Worm (Caenorhabditis elegans) whole organism, midembryonic: ENCODE results near the gene elt-2.

Source experiments
- T22C8.4 ChIP-seq: fragments of 200-800 bp; sonication (Bioruptor generic); IDR thresholded peaks from 2 replicates; pipeline ENCODE4 v1.3.6; 2022; ENCODE audit warnings: missing genetic modification characterization, missing compliant biosample characterization
- flt-1 ChIP-seq: fragments of 200-800 bp; sonication (Bioruptor generic); IDR thresholded peaks from 2 replicates; pipeline ENCODE4 v1.3.6; 2022; ENCODE audit warnings: missing genetic modification characterization, missing compliant biosample characterization
- klf-2 ChIP-seq: fragments of 200-800 bp; sonication (Bioruptor generic); conservative IDR thresholded peaks from 2 replicates; pipeline ENCODE4 v1.3.6; 2022; ENCODE audit warnings: missing genetic modification reagents, missing genetic modification characterization, missing compliant biosample characterization
- med-1 ChIP-seq: sonication (generic microtip); optimal IDR thresholded peaks from 2 replicates; lab custom pipeline; 2017; ENCODE audit warnings: missing genetic modification characterization, mild to moderate bottlenecking, missing compliant biosample characterization, antibody characterized with exemption, missing genetic modification reagents; ENCODE audit not compliant: insufficient read depth
- ref-1 ChIP-seq: fragments of 200-800 bp; sonication (Bioruptor generic); conservative IDR thresholded peaks from 2 replicates; pipeline ENCODE4 v1.3.6; 2022; ENCODE audit warnings: missing genetic modification reagents, missing genetic modification characterization, missing compliant biosample characterization
- tab-1 ChIP-seq: fragments of 200-800 bp; sonication (Bioruptor generic); IDR thresholded peaks from 2 replicates; pipeline ENCODE4 v1.3.6; 2022; ENCODE audit warnings: missing genetic modification characterization, missing compliant biosample characterization
- ztf-23 ChIP-seq: fragments of 200-800 bp; sonication (Bioruptor generic); IDR thresholded peaks from 2 replicates; pipeline ENCODE4 v1.3.6; 2022; ENCODE audit warnings: missing genetic modification reagents, missing genetic modification characterization, missing compliant biosample characterization
- ztf-29 ChIP-seq: fragments of 200-800 bp; sonication (Bioruptor generic); IDR thresholded peaks from 2 replicates; pipeline ENCODE4 v1.3.6; 2022; ENCODE audit warnings: missing genetic modification reagents, missing genetic modification characterization, missing compliant biosample characterization

DNA sequence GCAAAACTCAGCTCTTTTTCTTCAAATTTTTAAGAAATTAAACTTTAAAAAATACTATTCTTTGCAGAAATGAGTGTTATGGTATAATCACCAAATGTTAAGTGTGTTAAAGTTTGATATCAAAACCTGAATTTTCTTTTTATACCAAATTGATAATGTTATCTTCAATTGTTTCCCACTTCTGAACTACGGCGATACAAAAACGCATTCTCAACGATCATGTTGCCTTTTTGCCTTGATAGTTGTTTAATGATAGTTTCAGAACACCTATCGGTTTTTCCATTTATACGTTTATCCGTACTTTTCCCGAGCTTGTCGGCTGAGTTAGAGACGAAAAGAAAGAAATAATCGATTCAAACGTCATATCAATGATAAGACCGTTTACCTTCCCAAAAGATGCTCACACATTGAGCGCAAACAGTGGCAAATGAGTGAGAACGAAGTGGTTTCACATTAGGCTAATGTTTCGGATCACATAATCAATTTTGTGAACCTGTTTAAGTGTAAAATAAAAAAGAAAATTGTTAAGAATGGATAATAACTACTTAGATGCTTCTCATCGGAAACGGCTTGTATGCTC, 6.0 kb upstream of the elt-2 start, which contains the start of gene elt-4:
- no peak for TF ChIP-seq klf-2 (GFP tag; lab: Robert Waterston, UW)
- no peak for TF ChIP-seq ztf-29 (GFP tag; lab: Robert Waterston, UW)
- TF ChIP-seq med-1 (GFP tag; lab: Kevin White, UChicago), result no peak
- no peak for TF ChIP-seq tab-1 (GFP tag; lab: Robert Waterston, UW)
- TF ChIP-seq flt-1 (GFP tag; lab: Robert Waterston, UW), result no peak
- no peak for TF ChIP-seq T22C8.4 (GFP tag; lab: Robert Waterston, UW)
- TF ChIP-seq ztf-23 (GFP tag; lab: Robert Waterston, UW), result no peak
- TF ChIP-seq ref-1, result no peak
